Worm (Caenorhabditis elegans): Measurements from ENCODE around the gene snpc-1.1.

snpc-1.1 gene

DNA sequence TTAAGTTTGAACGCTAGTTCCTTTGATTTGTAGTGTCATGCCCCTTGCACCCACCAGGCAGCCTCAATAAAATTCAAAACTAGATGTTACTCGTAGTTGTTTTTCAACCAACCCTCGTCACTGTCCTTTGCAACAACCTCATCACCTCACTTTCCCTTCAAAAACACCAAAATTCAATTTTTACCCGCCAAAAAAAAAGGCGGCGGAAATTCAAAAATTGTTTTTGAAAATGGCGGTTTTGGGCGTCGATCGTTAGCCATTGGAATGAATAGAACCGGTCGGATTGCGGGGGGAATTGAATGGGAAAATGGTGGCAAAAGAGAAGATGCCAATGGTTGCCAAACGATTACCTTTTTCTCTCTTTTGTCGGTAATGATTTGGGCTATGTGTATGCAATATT lies 25.0 kb upstream of the snpc-1.1 start (continued):
- TF ChIP-seq sup-37 (GFP tag; optimal IDR thresholded peaks at IDR 0.05) (no peak), lin-14 (GFP tag; optimal IDR thresholded peaks at IDR 0.05) (peak; percentile 17), lin-13 (GFP tag; optimal IDR thresholded peaks at IDR 0.05) (no peak), rnt-1 (tag; optimal IDR thresholded peaks at IDR 0.05) (no peak), unc-130 (tag; optimal IDR thresholded peaks at IDR 0.05) (no peak), elt-2 (tag; optimal IDR thresholded peaks at IDR 0.05) (no peak), sox-4 (tag; optimal IDR thresholded peaks at IDR 0.05) (no peak), mdl-1 (tag; optimal IDR thresholded peaks at IDR 0.05) (no peak), aly-2 (tag; optimal IDR thresholded peaks at IDR 0.05) (no peak), swsn-7 (tag; optimal IDR thresholded peaks at IDR 0.05) (no peak), hpl-2 (GFP tag; optimal IDR thresholded peaks at IDR 0.05) (no peak), fkh-8 (tag; optimal IDR thresholded peaks at IDR 0.05) (no peak)

DNA sequence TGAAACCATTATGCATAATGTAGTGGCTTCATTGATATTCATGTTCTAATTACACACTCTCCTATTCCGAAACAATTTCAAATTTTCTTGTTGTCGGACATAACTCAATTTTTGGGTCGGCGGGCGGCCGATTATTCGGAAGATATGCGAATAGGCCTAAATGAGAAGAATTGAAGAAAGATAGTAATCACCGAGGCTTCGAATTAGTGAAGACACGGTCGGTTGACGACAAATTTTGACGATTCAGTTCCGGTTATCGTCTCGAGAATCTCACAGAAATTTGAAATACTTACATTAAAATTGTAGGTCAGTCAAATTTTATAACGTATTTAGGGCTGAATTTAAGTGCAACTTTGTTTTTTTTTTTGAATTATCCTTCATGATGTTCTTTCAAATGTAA lies 22.1 kb upstream of the snpc-1.1 start:
- no peak for TF ChIP-seq C34B4.2 (tag; optimal IDR thresholded peaks at IDR 0.05)
- TF ChIP-seq lin-14 (GFP tag; optimal IDR thresholded peaks at IDR 0.05): peak; percentile 18
- no peak for TF ChIP-seq nhr-237 (tag; optimal IDR thresholded peaks at IDR 0.05)
- no peak for TF ChIP-seq nhr-11 (tag; optimal IDR thresholded peaks at IDR 0.05)
- TF ChIP-seq zag-1 (tag; optimal IDR thresholded peaks at IDR 0.05): no peak
- no peak for TF ChIP-seq lin-15B (tag; optimal IDR thresholded peaks at IDR 0.05)
- no peak for TF ChIP-seq fkh-4 (tag; optimal IDR thresholded peaks at IDR 0.05; ENCODE audit: borderline replicate concordance)
- TF ChIP-seq ets-5 (GFP tag; IDR thresholded peaks at IDR 0.05): no peak
- TF ChIP-seq dsc-1 (tag; optimal IDR thresholded peaks at IDR 0.05): no peak
- TF ChIP-seq nhr-85 (tag): peak; percentile 49
- TF ChIP-seq fos-1 (tag; optimal IDR thresholded peaks at IDR 0.05): no peak
- TF ChIP-seq lin-39 (tag; optimal IDR thresholded peaks at IDR 0.05): no peak
- no peak for TF ChIP-seq nhr-12 (tag; optimal IDR thresholded peaks at IDR 0.05)
- no peak for TF ChIP-seq snpc-4 (tag; optimal IDR thresholded peaks at IDR 0.05)
- no peak for TF ChIP-seq pag-3 (tag; optimal IDR thresholded peaks at IDR 0.05; ENCODE audit: borderline replicate concordance, insufficient read depth)
- TF ChIP-seq ztf-11 (tag; optimal IDR thresholded peaks at IDR 0.05): no peak
- peak; percentile 1 for TF ChIP-seq tlp-1 (tag; optimal IDR thresholded peaks at IDR 0.05)
- TF ChIP-seq unc-62 (GFP tag; optimal IDR thresholded peaks at IDR 0.05): no peak
- TF ChIP-seq blmp-1 (tag; optimal IDR thresholded peaks at IDR 0.05): peak; percentile 49
- TF ChIP-seq pqm-1 (tag; optimal IDR thresholded peaks at IDR 0.05): no peak

DNA sequence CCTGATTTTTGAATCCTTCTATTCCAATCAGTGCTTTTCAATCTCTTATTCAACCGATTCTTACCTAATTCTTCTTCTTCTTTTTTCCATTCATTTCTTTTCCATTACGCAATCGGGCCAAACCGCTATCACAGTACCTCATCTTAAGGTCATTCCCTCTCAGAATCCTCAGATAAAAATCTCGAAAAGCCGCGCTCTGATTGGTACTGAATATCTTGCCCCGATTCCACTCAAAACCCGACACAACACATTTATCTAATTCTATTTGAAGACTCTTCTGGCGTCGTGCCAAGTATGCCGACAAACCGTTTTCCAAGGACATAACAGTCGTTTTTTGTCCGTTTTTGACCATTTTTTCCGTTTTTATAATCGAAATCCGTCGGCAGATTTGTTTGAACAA lies 20.8 kb upstream of the snpc-1.1 start:
- no peak for TF ChIP-seq pag-3 (tag; optimal IDR thresholded peaks at IDR 0.05; ENCODE audit: borderline replicate concordance, insufficient read depth)
- TF ChIP-seq nhr-85 (tag): peak; percentile 92
- no peak for TF ChIP-seq snpc-4 (tag; optimal IDR thresholded peaks at IDR 0.05)
- TF ChIP-seq blmp-1 (tag; optimal IDR thresholded peaks at IDR 0.05): peak; percentile 38
- no peak for TF ChIP-seq sptf-1 (tag; optimal IDR thresholded peaks at IDR 0.05)
- TF ChIP-seq mep-1 (tag; optimal IDR thresholded peaks at IDR 0.05): no peak
- TF ChIP-seq nhr-84 (tag; optimal IDR thresholded peaks at IDR 0.05): no peak
- TF ChIP-seq efl-3 (GFP tag; optimal IDR thresholded peaks at IDR 0.05): peak; percentile 6
- TF ChIP-seq isw-1 (GFP tag; IDR thresholded peaks at IDR 0.05): no peak
- peak; percentile 42 for TF ChIP-seq rnt-1 (tag; optimal IDR thresholded peaks at IDR 0.05)
- TF ChIP-seq tlp-1 (tag; optimal IDR thresholded peaks at IDR 0.05): peak; percentile 20
- TF ChIP-seq mdl-1 (tag; optimal IDR thresholded peaks at IDR 0.05): no peak
- TF ChIP-seq nhr-12 (tag; optimal IDR thresholded peaks at IDR 0.05): no peak
- no peak for TF ChIP-seq pqm-1 (tag; optimal IDR thresholded peaks at IDR 0.05)
- TF ChIP-seq elt-3 (tag; optimal IDR thresholded peaks at IDR 0.05): no peak
- TF ChIP-seq xbp-1 (tag; optimal IDR thresholded peaks at IDR 0.05): no peak
- TF ChIP-seq hpl-2 (GFP tag; optimal IDR thresholded peaks at IDR 0.05): no peak
- TF ChIP-seq dsc-1 (tag; optimal IDR thresholded peaks at IDR 0.05): no peak
- no peak for TF ChIP-seq unc-62 (GFP tag; optimal IDR thresholded peaks at IDR 0.05)
- TF ChIP-seq nhr-19 (GFP tag; conservative IDR thresholded peaks at IDR 0.05): no peak
- no peak for TF ChIP-seq tbx-2 (tag; optimal IDR thresholded peaks at IDR 0.05)
- TF ChIP-seq ztf-11 (tag; optimal IDR thresholded peaks at IDR 0.05): no peak
- peak; percentile 56 for TF ChIP-seq lin-14 (GFP tag; optimal IDR thresholded peaks at IDR 0.05)
- no peak for TF ChIP-seq fkh-10 (GFP tag; optimal IDR thresholded peaks at IDR 0.05)
- no peak for TF ChIP-seq ceh-8 (GFP tag; optimal IDR thresholded peaks at IDR 0.05)
- no peak for TF ChIP-seq C16A3.4 (tag; optimal IDR thresholded peaks at IDR 0.05)
- no peak for TF ChIP-seq pax-3 (tag; optimal IDR thresholded peaks at IDR 0.05)
- TF ChIP-seq lsy-2 (tag; optimal IDR thresholded peaks at IDR 0.05): no peak

Measured in whole organism, L1 larva.